Worm (Caenorhabditis elegans): ENCODE data around the gene R02F11.2.

ce11 chrV:4823683-4824391 is 29.4 kb downstream of the R02F11.2 start:
- no peak for TF ChIP-seq ceh-24 (tag; optimal IDR thresholded peaks at IDR 0.05)
- TF ChIP-seq elt-2 (tag; optimal IDR thresholded peaks at IDR 0.05) = no peak
- TF ChIP-seq sox-2 (GFP tag; IDR thresholded peaks at IDR 0.05) = no peak
- TF ChIP-seq pha-4 (tag; optimal IDR thresholded peaks at IDR 0.05) = no peak
- no peak for TF ChIP-seq pha-2 (tag; optimal IDR thresholded peaks at IDR 0.05)
- no peak for TF ChIP-seq unc-86 (tag; optimal IDR thresholded peaks at IDR 0.05)
